Worm (Caenorhabditis elegans): ENCODE data around the gene Y50E8A.6.

DNA sequence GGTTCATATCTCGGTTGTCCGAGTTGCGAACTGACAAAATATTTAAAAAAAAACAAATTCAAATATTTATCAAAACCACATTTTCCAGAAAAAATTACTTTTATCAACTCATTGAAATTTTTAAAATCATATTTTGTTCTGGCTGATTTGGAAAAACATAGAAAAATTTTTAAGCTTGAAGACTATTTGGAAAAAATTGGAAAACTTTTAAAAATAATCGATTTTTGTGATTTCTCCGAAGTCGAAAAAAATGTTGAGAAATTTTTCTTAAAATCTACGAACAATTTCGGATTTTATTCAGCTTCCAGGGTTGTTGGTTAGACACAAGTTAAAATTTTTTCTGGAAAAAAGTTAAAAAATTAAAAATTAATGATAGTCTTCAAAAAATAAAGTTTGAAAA is 4.3 kb downstream of the Y50E8A.6 start, which contains the start of gene Y50E8A.5:
- TF ChIP-seq snpc-4 (tag; optimal IDR thresholded peaks at IDR 0.05) (no peak), aha-1 (tag; optimal IDR thresholded peaks at IDR 0.05) (no peak), nhr-76 (tag; optimal IDR thresholded peaks at IDR 0.05) (no peak), ces-1 (GFP tag; optimal IDR thresholded peaks at IDR 0.05) (no peak), nhr-77 (tag; optimal IDR thresholded peaks at IDR 0.05) (no peak), mep-1 (tag; optimal IDR thresholded peaks at IDR 0.05) (no peak), lir-3 (tag; optimal IDR thresholded peaks at IDR 0.05; ENCODE audit: poor library complexity) (no peak), aly-2 (tag; optimal IDR thresholded peaks at IDR 0.05) (no peak), ztf-11 (tag; optimal IDR thresholded peaks at IDR 0.05) (no peak), fkh-8 (tag; optimal IDR thresholded peaks at IDR 0.05) (no peak), blmp-1 (tag; optimal IDR thresholded peaks at IDR 0.05) (no peak), pax-3 (tag; optimal IDR thresholded peaks at IDR 0.05) (no peak), elt-2 (tag; optimal IDR thresholded peaks at IDR 0.05) (no peak)
